Worm (Caenorhabditis elegans): ENCODE measurements around the gene ttc-36.

The ttc-36 gene

ce11 chrII:10016013-10016412, 14.0 kb upstream of the ttc-36 start, which contains the start of gene lec-2 (continued):
- TF ChIP-seq B0336.3 (GFP tag; IDR thresholded peaks at IDR 0.05) (peak; percentile 46; the same call in 1 of the 2 replicates), cebp-2 (GFP tag; IDR thresholded peaks at IDR 0.05) (no peak), dox-1 (GFP tag; IDR thresholded peaks at IDR 0.05) (peak; percentile 25; the same call in 1 of the 2 replicates), ekl-4 (GFP tag; IDR thresholded peaks at IDR 0.05) (no peak), nhr-90 (tag; optimal IDR thresholded peaks at IDR 0.05) (no peak), ztf-6 (GFP tag; IDR thresholded peaks at IDR 0.05) (no peak), nfyb-1 (GFP tag; IDR thresholded peaks at IDR 0.05) (0 out of 2 replicates have a peak, but pooled peaks have one; percentile 65), mcd-1 (GFP tag; IDR thresholded peaks at IDR 0.05) (peak; percentile 36; the same call in 1 of the 2 replicates), ets-4 (GFP tag; optimal IDR thresholded peaks at IDR 0.05) (no peak), tlf-1 (GFP tag; optimal IDR thresholded peaks at IDR 0.05) (no peak), mel-28 (tag; optimal IDR thresholded peaks at IDR 0.05; ENCODE audit: borderline replicate concordance) (no peak), hlh-26 (GFP tag; conservative IDR thresholded peaks at IDR 0.05) (no peak), him-1 (tag; optimal IDR thresholded peaks at IDR 0.05) (no peak), cebp-1 (GFP tag; IDR thresholded peaks at IDR 0.05) (no peak), cebp-1 (tag; optimal IDR thresholded peaks at IDR 0.05) (peak; percentile 33), T07F8.4 (tag; optimal IDR thresholded peaks at IDR 0.05) (no peak), fkh-3 (tag; optimal IDR thresholded peaks at IDR 0.05) (no peak), egl-44 (GFP tag; IDR thresholded peaks at IDR 0.05) (no peak), let-526 (GFP tag; IDR thresholded peaks at IDR 0.05) (no peak), F22D6.2 (tag; optimal IDR thresholded peaks at IDR 0.05) (no peak), chd-7 (tag; optimal IDR thresholded peaks at IDR 0.05) (peak; percentile 58)

ce11 chrII:10017528-10017927, 12.5 kb upstream of the ttc-36 start:
- TF ChIP-seq ets-4 (GFP tag; optimal IDR thresholded peaks at IDR 0.05): no peak
- TF ChIP-seq madf-6 (GFP tag; IDR thresholded peaks at IDR 0.05): no peak
- no peak for TF ChIP-seq rec-8 (tag; optimal IDR thresholded peaks at IDR 0.05)
- TF ChIP-seq mcd-1 (GFP tag; IDR thresholded peaks at IDR 0.05): no peak
- no peak for TF ChIP-seq ztf-26 (tag; optimal IDR thresholded peaks at IDR 0.05)
- TF ChIP-seq snpc-3.4 (tag; optimal IDR thresholded peaks at IDR 0.05): no peak
- no peak for TF ChIP-seq bed-2 (GFP tag; IDR thresholded peaks at IDR 0.05)

ce11 chrII:10019669-10020068, 10.3 kb upstream of the ttc-36 start:
- TF ChIP-seq cebp-1 (GFP tag; IDR thresholded peaks at IDR 0.05) (no peak), cebp-1 (tag; optimal IDR thresholded peaks at IDR 0.05) (peak; percentile 49), lin-54 (GFP tag; optimal IDR thresholded peaks at IDR 0.05) (no peak), somi-1 (GFP tag; optimal IDR thresholded peaks at IDR 0.05) (peak; percentile 15), K11D2.4 (GFP tag; IDR thresholded peaks at IDR 0.05) (peak; percentile 78), lin-40 (tag; optimal IDR thresholded peaks at IDR 0.05) (peak; percentile 25), let-526 (GFP tag; IDR thresholded peaks at IDR 0.05) (no peak), ztf-25 (GFP tag; IDR thresholded peaks at IDR 0.05) (no peak), nhr-80 (tag; optimal IDR thresholded peaks at IDR 0.05) (peak; percentile 23), repo-1 (tag; optimal IDR thresholded peaks at IDR 0.05) (no peak), ZK185.1 (tag; optimal IDR thresholded peaks at IDR 0.05; ENCODE audit: poor library complexity, severe bottlenecking) (no peak), ztf-26 (tag; optimal IDR thresholded peaks at IDR 0.05) (peak; percentile 52), zfh-2 (GFP tag; conservative IDR thresholded peaks at IDR 0.05) (no peak)

- TF ChIP-seq F22D6.2 (tag; optimal IDR thresholded peaks at IDR 0.05) (no peak), ztf-22 (GFP tag; optimal IDR thresholded peaks at IDR 0.05) (no peak)
These were observed 8.2 kb upstream of the ttc-36 start for ce11 chrII:10021749-10022148.

All from whole organism, young adult.